Worm (Caenorhabditis elegans): ENCODE data around the gene aexr-2.

Gene aexr-2

ce11 chrX:6665129-6665858, 34.0 kb upstream of the aexr-2 start:
- no peak for TF ChIP-seq unc-39 (tag; optimal IDR thresholded peaks at IDR 0.05)
- TF ChIP-seq fkh-2 (tag; optimal IDR thresholded peaks at IDR 0.05): no peak
- no peak for TF ChIP-seq lin-15B (tag; optimal IDR thresholded peaks at IDR 0.05)
- peak; percentile 68 for TF ChIP-seq elt-1 (tag; optimal IDR thresholded peaks at IDR 0.05)
- no peak for TF ChIP-seq mml-1 (tag; optimal IDR thresholded peaks at IDR 0.05)
- TF ChIP-seq pha-4 (tag; optimal IDR thresholded peaks at IDR 0.05): no peak
- no peak for TF ChIP-seq nhr-12 (tag; optimal IDR thresholded peaks at IDR 0.05)
- TF ChIP-seq tbx-2 (tag; optimal IDR thresholded peaks at IDR 0.05): no peak
- no peak for TF ChIP-seq unc-62 (GFP tag; optimal IDR thresholded peaks at IDR 0.05)
- TF ChIP-seq pqm-1 (tag; optimal IDR thresholded peaks at IDR 0.05): peak; percentile 53
- no peak for TF ChIP-seq nhr-28 (tag; optimal IDR thresholded peaks at IDR 0.05)
- TF ChIP-seq nhr-77 (tag; optimal IDR thresholded peaks at IDR 0.05): no peak
- TF ChIP-seq ceh-82 (tag; optimal IDR thresholded peaks at IDR 0.05): no peak
- TF ChIP-seq nfya-1 (tag; optimal IDR thresholded peaks at IDR 0.05; ENCODE audit: insufficient read depth): peak; percentile 1
- TF ChIP-seq fos-1 (tag; optimal IDR thresholded peaks at IDR 0.05): no peak
- TF ChIP-seq jun-1 (tag; optimal IDR thresholded peaks at IDR 0.05): no peak
- no peak for TF ChIP-seq ceh-28 (tag; optimal IDR thresholded peaks at IDR 0.05)
- TF ChIP-seq elt-2 (tag; optimal IDR thresholded peaks at IDR 0.05): peak; percentile 72

DNA sequence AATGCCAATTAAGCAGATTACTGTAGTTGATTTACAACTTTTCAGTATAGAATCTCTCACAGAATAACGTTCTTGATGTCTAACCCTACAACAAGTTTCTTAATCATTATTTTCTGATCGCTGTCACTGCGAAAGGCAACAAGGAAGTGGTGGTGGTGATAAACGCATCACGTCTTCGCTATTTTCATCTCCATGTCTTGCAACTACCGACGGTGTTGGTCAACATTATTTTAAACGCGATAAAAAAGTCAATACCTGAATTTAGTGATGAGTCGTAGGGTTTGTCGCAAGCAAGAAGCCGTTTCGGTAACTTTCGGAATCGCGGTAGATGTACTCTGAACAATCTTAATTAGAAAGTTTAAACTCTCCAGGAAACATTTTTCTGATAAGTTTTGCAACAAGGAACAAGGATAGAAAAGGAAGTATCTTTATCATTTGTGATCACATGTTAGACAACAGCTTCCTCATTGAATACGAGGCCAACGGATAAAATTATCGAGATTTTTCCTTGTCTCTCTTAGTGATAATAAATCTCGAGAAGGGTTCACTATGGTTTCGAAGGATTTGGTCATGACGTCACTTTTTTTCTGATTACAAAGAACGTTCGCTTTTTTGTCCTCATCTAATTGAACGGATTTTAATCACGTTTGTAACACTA, 32.6 kb upstream of the aexr-2 start:
- no peak for TF ChIP-seq pqm-1 (tag; optimal IDR thresholded peaks at IDR 0.05)
- no peak for TF ChIP-seq nhr-12 (tag; optimal IDR thresholded peaks at IDR 0.05)
- no peak for TF ChIP-seq mdl-1 (tag; optimal IDR thresholded peaks at IDR 0.05)
- TF ChIP-seq jun-1 (tag; optimal IDR thresholded peaks at IDR 0.05): no peak
- TF ChIP-seq eor-1 (tag; optimal IDR thresholded peaks at IDR 0.05): no peak
- TF ChIP-seq lin-15B (tag; optimal IDR thresholded peaks at IDR 0.05): no peak
- no peak for TF ChIP-seq elt-2 (tag; optimal IDR thresholded peaks at IDR 0.05)
- peak; percentile 27 for TF ChIP-seq tbx-2 (tag; optimal IDR thresholded peaks at IDR 0.05)
- peak; percentile 42 for TF ChIP-seq nhr-43 (tag; optimal IDR thresholded peaks at IDR 0.05; ENCODE audit: poor library complexity, severe bottlenecking)
- peak; percentile 36 for TF ChIP-seq egl-27 (tag; optimal IDR thresholded peaks at IDR 0.05)
- TF ChIP-seq elt-3 (tag; optimal IDR thresholded peaks at IDR 0.05): no peak
- TF ChIP-seq ztf-4 (tag; optimal IDR thresholded peaks at IDR 0.05): no peak
- no peak for TF ChIP-seq fkh-2 (tag; optimal IDR thresholded peaks at IDR 0.05)
- no peak for TF ChIP-seq snpc-4 (tag; optimal IDR thresholded peaks at IDR 0.05)
- peak; percentile 1 for TF ChIP-seq ama-1 (optimal IDR thresholded peaks at IDR 0.05)
- peak; percentile 95 for TF ChIP-seq nhr-23 (tag; optimal IDR thresholded peaks at IDR 0.05)
- no peak for TF ChIP-seq unc-39 (tag; optimal IDR thresholded peaks at IDR 0.05)
- no peak for TF ChIP-seq nhr-77 (tag; optimal IDR thresholded peaks at IDR 0.05)
- no peak for TF ChIP-seq ceh-9 (tag; optimal IDR thresholded peaks at IDR 0.05)
- no peak for TF ChIP-seq ceh-82 (tag; optimal IDR thresholded peaks at IDR 0.05)
- no peak for TF ChIP-seq sea-2 (GFP tag; optimal IDR thresholded peaks at IDR 0.05)
- TF ChIP-seq elt-1 (tag; optimal IDR thresholded peaks at IDR 0.05): no peak
- no peak for TF ChIP-seq daf-12 (tag; optimal IDR thresholded peaks at IDR 0.05)
- TF ChIP-seq R02D3.7 (tag; optimal IDR thresholded peaks at IDR 0.05): no peak

DNA sequence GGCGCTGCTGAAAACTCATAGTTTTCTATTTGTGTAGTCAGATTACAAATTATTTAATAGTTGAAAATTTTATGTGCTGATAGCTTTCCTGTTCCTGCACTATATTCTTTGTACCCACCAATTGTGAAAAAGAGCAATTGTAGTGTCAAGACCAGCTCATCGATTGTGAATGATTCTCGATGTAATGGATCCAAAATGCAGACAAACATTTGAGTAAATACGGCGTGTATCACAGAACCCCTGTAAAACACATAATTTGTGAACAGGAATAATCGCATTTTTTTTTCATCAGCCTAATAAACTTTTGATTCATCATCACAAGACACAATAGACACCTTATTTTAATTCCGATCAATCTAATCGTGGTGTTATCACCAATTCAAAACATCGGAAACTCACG, 30.9 kb upstream of the aexr-2 start:
- TF ChIP-seq R02D3.7 (tag; optimal IDR thresholded peaks at IDR 0.05) (no peak), elt-2 (tag; optimal IDR thresholded peaks at IDR 0.05) (peak; percentile 50)

- TF ChIP-seq elt-2 (tag; optimal IDR thresholded peaks at IDR 0.05) (peak; percentile 60), eor-1 (tag; optimal IDR thresholded peaks at IDR 0.05) (no peak), snpc-4 (tag; optimal IDR thresholded peaks at IDR 0.05) (no peak), ceh-9 (tag; optimal IDR thresholded peaks at IDR 0.05) (no peak), pqm-1 (tag; optimal IDR thresholded peaks at IDR 0.05) (peak; percentile 40), nhr-76 (tag; optimal IDR thresholded peaks at IDR 0.05) (no peak), nhr-25 (tag; optimal IDR thresholded peaks at IDR 0.05) (no peak), pha-4 (tag; optimal IDR thresholded peaks at IDR 0.05) (peak; percentile 7), mdl-1 (tag; optimal IDR thresholded peaks at IDR 0.05) (no peak)
These were observed 25.4 kb upstream of the aexr-2 start for ce11 chrX:6656770-6657169.
